Worm (Caenorhabditis elegans) whole organism, young adult: ENCODE measurements around the gene Y57G11C.48.

Experiments used
- F52B5.7 ChIP-seq: sonication (generic microtip); optimal IDR thresholded peaks from 2 replicates; lab custom pipeline; 2016; ENCODE audit warnings: mild to moderate bottlenecking, missing genetic modification characterization, missing compliant biosample characterization
- hmg-1.2 ChIP-seq: fragments of 200-800 bp; sonication (Bioruptor generic); IDR thresholded peaks from 2 replicates; pipeline ENCODE4 v1.3.6; 2022; ENCODE audit warnings: missing genetic modification reagents, missing genetic modification characterization, missing compliant biosample characterization

ce11 chrIV:14960061-14960460, 15.9 kb upstream of the Y57G11C.48 start:
- TF ChIP-seq hmg-1.2 (GFP tag; lab: Robert Waterston, UW) (no peak), F52B5.7 (tag; lab: Kevin White, UChicago) (no peak)
